Worm (Caenorhabditis elegans): ENCODE results near the gene T23F4.2.

The T23F4.2 gene

ce11 chrII:1143173-1143738 lies 20.1 kb upstream of the T23F4.2 start:
- TF ChIP-seq zip-8 (tag; optimal IDR thresholded peaks at IDR 0.05) (peak; percentile 58), ceh-43 (GFP tag; optimal IDR thresholded peaks at IDR 0.05) (no peak)

- TF ChIP-seq ceh-43 (GFP tag; optimal IDR thresholded peaks at IDR 0.05) (no peak), blmp-1 (tag; optimal IDR thresholded peaks at IDR 0.05) (no peak), snpc-4 (tag; optimal IDR thresholded peaks at IDR 0.05) (no peak), ham-2 (GFP tag; optimal IDR thresholded peaks at IDR 0.05) (no peak), nhr-12 (tag; optimal IDR thresholded peaks at IDR 0.05) (no peak)
Observed at ce11 chrII:1149390-1149789, 14.0 kb upstream of the T23F4.2 start.

- no peak for TF ChIP-seq mep-1 (tag; optimal IDR thresholded peaks at IDR 0.05)
- no peak for TF ChIP-seq bed-3 (GFP tag; optimal IDR thresholded peaks at IDR 0.05)
- no peak for TF ChIP-seq elt-3 (tag; optimal IDR thresholded peaks at IDR 0.05)
- no peak for TF ChIP-seq mab-5 (tag; optimal IDR thresholded peaks at IDR 0.05)
- TF ChIP-seq tbx-8 (GFP tag; optimal IDR thresholded peaks at IDR 0.05): no peak
- TF ChIP-seq unc-62 (GFP tag; optimal IDR thresholded peaks at IDR 0.05): no peak
- no peak for TF ChIP-seq unc-39 (tag; optimal IDR thresholded peaks at IDR 0.05)
- TF ChIP-seq unc-120 (tag; optimal IDR thresholded peaks at IDR 0.05; ENCODE audit: poor library complexity, severe bottlenecking): no peak
- no peak for TF ChIP-seq nhr-28 (tag; optimal IDR thresholded peaks at IDR 0.05)
- no peak for TF ChIP-seq zip-8 (tag; optimal IDR thresholded peaks at IDR 0.05)
- TF ChIP-seq ceh-39 (tag; optimal IDR thresholded peaks at IDR 0.05): no peak
- TF ChIP-seq ham-2 (GFP tag; optimal IDR thresholded peaks at IDR 0.05): no peak
- no peak for TF ChIP-seq lin-13 (tag; optimal IDR thresholded peaks at IDR 0.05)
Observed at ce11 chrII:1151810-1152209, 11.6 kb upstream of the T23F4.2 start.

- TF ChIP-seq lin-13 (tag; optimal IDR thresholded peaks at IDR 0.05): no peak
- no peak for TF ChIP-seq mep-1 (tag; optimal IDR thresholded peaks at IDR 0.05)
- TF ChIP-seq elt-3 (tag; optimal IDR thresholded peaks at IDR 0.05): no peak
- no peak for TF ChIP-seq ztf-11 (tag; optimal IDR thresholded peaks at IDR 0.05)
- TF ChIP-seq sem-2 (GFP tag; optimal IDR thresholded peaks at IDR 0.05): no peak
- no peak for TF ChIP-seq snpc-4 (tag; optimal IDR thresholded peaks at IDR 0.05)
- no peak for TF ChIP-seq blmp-1 (tag; optimal IDR thresholded peaks at IDR 0.05)
- no peak for TF ChIP-seq mls-2 (tag; optimal IDR thresholded peaks at IDR 0.05)
- no peak for TF ChIP-seq zip-8 (tag; optimal IDR thresholded peaks at IDR 0.05)
- no peak for TF ChIP-seq lin-32 (GFP tag; optimal IDR thresholded peaks at IDR 0.05)
- TF ChIP-seq unc-39 (tag; optimal IDR thresholded peaks at IDR 0.05): no peak
- TF ChIP-seq ceh-83 (GFP tag; optimal IDR thresholded peaks at IDR 0.05): no peak
- TF ChIP-seq ceh-39 (tag; optimal IDR thresholded peaks at IDR 0.05): no peak
- TF ChIP-seq nhr-76 (tag; optimal IDR thresholded peaks at IDR 0.05): no peak
Observed at ce11 chrII:1152732-1153131, 10.6 kb upstream of the T23F4.2 start.

ce11 chrII:1153299-1153698 lies 10.1 kb upstream of the T23F4.2 start:
- TF ChIP-seq ceh-83 (GFP tag; optimal IDR thresholded peaks at IDR 0.05) (no peak), unc-62 (GFP tag; optimal IDR thresholded peaks at IDR 0.05) (no peak), unc-39 (tag; optimal IDR thresholded peaks at IDR 0.05) (no peak), M03D4.4 (tag; optimal IDR thresholded peaks at IDR 0.05) (no peak), elt-3 (tag; optimal IDR thresholded peaks at IDR 0.05) (no peak), lsy-2 (tag; optimal IDR thresholded peaks at IDR 0.05) (no peak), drap-1 (GFP tag; optimal IDR thresholded peaks at IDR 0.05) (no peak), blmp-1 (tag; optimal IDR thresholded peaks at IDR 0.05) (no peak), hlh-1 (tag; optimal IDR thresholded peaks at IDR 0.05) (no peak), ceh-39 (tag; optimal IDR thresholded peaks at IDR 0.05) (no peak), nhr-2 (tag; optimal IDR thresholded peaks at IDR 0.05) (no peak), mab-5 (tag; optimal IDR thresholded peaks at IDR 0.05) (no peak), ceh-43 (GFP tag; optimal IDR thresholded peaks at IDR 0.05) (no peak), mep-1 (tag; optimal IDR thresholded peaks at IDR 0.05) (no peak), elt-1 (tag; optimal IDR thresholded peaks at IDR 0.05; ENCODE audit: borderline replicate concordance, insufficient read depth) (no peak), snpc-4 (tag; optimal IDR thresholded peaks at IDR 0.05) (no peak), mls-2 (tag; optimal IDR thresholded peaks at IDR 0.05) (no peak), tbx-8 (GFP tag; optimal IDR thresholded peaks at IDR 0.05) (no peak), flh-1 (GFP tag; optimal IDR thresholded peaks at IDR 0.05) (no peak)

- TF ChIP-seq lsy-2 (tag; optimal IDR thresholded peaks at IDR 0.05) (no peak), elt-3 (tag; optimal IDR thresholded peaks at IDR 0.05) (no peak), cnd-1 (tag; optimal IDR thresholded peaks at IDR 0.05) (no peak), unc-39 (tag; optimal IDR thresholded peaks at IDR 0.05) (no peak), mep-1 (tag; optimal IDR thresholded peaks at IDR 0.05) (no peak), ceh-43 (GFP tag; optimal IDR thresholded peaks at IDR 0.05) (no peak), ceh-83 (GFP tag; optimal IDR thresholded peaks at IDR 0.05) (no peak), nhr-76 (tag; optimal IDR thresholded peaks at IDR 0.05) (no peak), pha-4 (tag; optimal IDR thresholded peaks at IDR 0.05) (no peak), elt-1 (tag; optimal IDR thresholded peaks at IDR 0.05; ENCODE audit: borderline replicate concordance, insufficient read depth) (no peak)
Observed at ce11 chrII:1157135-1157534, 6.2 kb upstream of the T23F4.2 start.
